Fruit fly (Drosophila melanogaster) whole organism, pupa: ENCODE results near the gene Psf2.

Source experiments
- CG10348 ChIP-seq: fragments of 200-800 bp; sonication (Bioruptor generic); IDR thresholded peaks from 2 replicates; pipeline ENCODE4 v1.3.6; 2022; ENCODE audit warnings: missing biosample characterization, missing genetic modification characterization
- CG12605 ChIP-seq: fragments of 200-800 bp; sonication (Bioruptor generic); IDR thresholded peaks from 2 replicates; pipeline ENCODE4 v1.3.6; 2022; ENCODE audit warnings: missing biosample characterization, missing genetic modification characterization
- CG13204 ChIP-seq: fragments of 200-800 bp; sonication (Bioruptor generic); optimal IDR thresholded peaks from 2 replicates; lab custom pipeline; 2018; ENCODE audit warnings: missing biosample characterization, mild to moderate bottlenecking, missing genetic modification characterization, moderate library complexity
- CG14655 ChIP-seq: fragments of 200-800 bp; sonication (Bioruptor generic); optimal IDR thresholded peaks from 3 replicates; lab custom pipeline; 2017; ENCODE audit warnings: mild to moderate bottlenecking, missing biosample characterization, missing genetic modification reagents, missing genetic modification characterization
- CG15710 ChIP-seq: fragments of 200-800 bp; sonication (Bioruptor generic); optimal IDR thresholded peaks from 2 replicates; lab custom pipeline; 2018; ENCODE audit warnings: missing biosample characterization, mild to moderate bottlenecking, missing genetic modification characterization, moderate library complexity
- CG17806 ChIP-seq: fragments of 200-800 bp; sonication (Bioruptor generic); optimal IDR thresholded peaks from 2 replicates; lab custom pipeline; 2018; ENCODE audit warnings: missing biosample characterization, mild to moderate bottlenecking, missing genetic modification characterization, moderate library complexity
- CG32121 ChIP-seq: fragments of 200-800 bp; sonication (Bioruptor generic); IDR thresholded peaks from 2 replicates; pipeline ENCODE4 v1.3.6; 2022; ENCODE audit warnings: missing biosample characterization, missing genetic modification characterization
- CG34367 ChIP-seq: fragments of 200-800 bp; sonication (Bioruptor generic); optimal IDR thresholded peaks from 2 replicates; lab custom pipeline; 2018; ENCODE audit warnings: missing biosample characterization, mild to moderate bottlenecking, missing genetic modification characterization
- CG4496 ChIP-seq: fragments of 200-800 bp; sonication (Bioruptor generic); IDR thresholded peaks from 3 replicates; pipeline ENCODE4 v1.3.6; 2022; ENCODE audit warnings: missing biosample characterization, missing genetic modification characterization
- CG8159 ChIP-seq: fragments of 200-800 bp; sonication (Bioruptor generic); optimal IDR thresholded peaks from 3 replicates; lab custom pipeline; 2018; ENCODE audit warnings: missing biosample characterization, mild to moderate bottlenecking, missing genetic modification characterization, moderate library complexity
- CG8301 ChIP-seq: fragments of 200-800 bp; sonication (Bioruptor generic); optimal IDR thresholded peaks from 2 replicates; lab custom pipeline; 2018; ENCODE audit warnings: missing biosample characterization, mild to moderate bottlenecking, missing genetic modification characterization
- CG9948 ChIP-seq: fragments of 200-800 bp; sonication (Bioruptor generic); optimal IDR thresholded peaks from 2 replicates; lab custom pipeline; 2018; ENCODE audit warnings: missing biosample characterization, mild to moderate bottlenecking, missing genetic modification characterization, moderate library complexity
- D1 ChIP-seq: fragments of 200-800 bp; sonication (Bioruptor generic); optimal IDR thresholded peaks from 2 replicates; lab custom pipeline; 2018; ENCODE audit warnings: missing biosample characterization, mild to moderate bottlenecking, missing genetic modification characterization, moderate library complexity
- EcR ChIP-seq: fragments of 200-800 bp; sonication (Bioruptor generic); optimal IDR thresholded peaks from 3 replicates; lab custom pipeline; 2019; ENCODE audit warnings: missing biosample characterization, missing genetic modification characterization, mild to moderate bottlenecking, moderate library complexity, missing genetic modification reagents
- Ets98B ChIP-seq: fragments of 200-800 bp; sonication (Bioruptor generic); IDR thresholded peaks from 2 replicates; pipeline ENCODE4 v1.3.6; 2022; ENCODE audit warnings: missing biosample characterization, missing genetic modification characterization
- Pif1A ChIP-seq: fragments of 200-800 bp; sonication (Bioruptor generic); optimal IDR thresholded peaks from 3 replicates; lab custom pipeline; 2016; ENCODE audit warnings: missing biosample characterization, missing genetic modification characterization
- Pif1B ChIP-seq: fragments of 200-800 bp; sonication (Bioruptor generic); optimal IDR thresholded peaks from 3 replicates; lab custom pipeline; 2016; ENCODE audit warnings: missing biosample characterization, missing genetic modification characterization
- Snoo ChIP-seq: fragments of 200-800 bp; sonication (Bioruptor generic); optimal IDR thresholded peaks from 3 replicates; lab custom pipeline; 2017; ENCODE audit warnings: missing biosample characterization, mild to moderate bottlenecking, missing genetic modification characterization, inconsistent platforms
- fd96Ca ChIP-seq: fragments of 200-800 bp; sonication (Bioruptor generic); IDR thresholded peaks from 3 replicates; pipeline ENCODE4 v1.3.6; 2022; ENCODE audit warnings: missing biosample characterization, missing genetic modification characterization
- gl ChIP-seq: fragments of 200-800 bp; sonication (Bioruptor generic); optimal IDR thresholded peaks from 2 replicates; lab custom pipeline; 2018; ENCODE audit warnings: missing biosample characterization, mild to moderate bottlenecking, missing genetic modification characterization
- rn ChIP-seq: fragments of 200-800 bp; sonication (Bioruptor generic); IDR thresholded peaks from 2 replicates; pipeline ENCODE4 v1.3.6; 2022; ENCODE audit warnings: missing biosample characterization, missing genetic modification characterization

Psf2 gene

dm6 chr2L:4361438-4361975 lies 25.6 kb downstream of the Psf2 start, which contains the start of gene Traf4:
Gene Traf4, plus strand, starts transcription at chr2L:4361925.
- TF ChIP-seq EcR (GFP tag; lab: Kevin White, UChicago) (peak; percentile 12), CG32121 (GFP tag; lab: Robert Waterston, UW) (no peak), CG34367 (tag; lab: Kevin White, UChicago) (peak; percentile 48), CG4496 (peak; percentile 65; the same call in 1 of the 3 replicates), Ets98B (peak; percentile 46), CG10348 (GFP tag; lab: Robert Waterston, UW) (no peak), fd96Ca (peak; percentile 72; the same call in 2 of the 3 replicates), rn (GFP tag; lab: Robert Waterston, UW) (peak; percentile 41; the same call in 1 of the 2 replicates), CG14655 (GFP tag; lab: Kevin White, UChicago) (peak; percentile 75), CG8159 (peak; percentile 60), CG13204 (GFP tag; lab: Kevin White, UChicago) (peak; percentile 20), Snoo (peak; percentile 32), CG15710 (tag; lab: Kevin White, UChicago) (peak; percentile 60), D1 (tag; lab: Kevin White, UChicago) (no peak), gl (tag; lab: Kevin White, UChicago) (peak; percentile 44), CG8301 (tag; lab: Kevin White, UChicago) (peak; percentile 51), Pif1B (GFP tag; lab: Kevin White, UChicago) (no peak), Pif1A (GFP tag; lab: Kevin White, UChicago) (peak; percentile 40), CG17806 (tag; lab: Kevin White, UChicago) (peak; percentile 60), CG12605 (GFP tag; lab: Robert Waterston, UW) (0 out of 2 replicates have a peak, but pooled peaks have one; percentile 23), CG9948 (tag; lab: Kevin White, UChicago) (peak; percentile 58)

dm6 chr2L:4360882-4361281 lies 26.3 kb downstream of the Psf2 start:
- 0 out of 2 replicates have a peak, but pooled peaks have one; percentile 6 for TF ChIP-seq rn (GFP tag; lab: Robert Waterston, UW)
- no peak for TF ChIP-seq D1 (tag; lab: Kevin White, UChicago)
- TF ChIP-seq Snoo, result no peak
- TF ChIP-seq CG17806 (tag; lab: Kevin White, UChicago), result peak; percentile 18
- TF ChIP-seq CG4496, result no peak
- 0 out of 2 replicates have a peak, but pooled peaks have one; percentile 18 for TF ChIP-seq CG10348 (GFP tag; lab: Robert Waterston, UW)
- no peak for TF ChIP-seq EcR (GFP tag; lab: Kevin White, UChicago)
- no peak for TF ChIP-seq CG34367 (tag; lab: Kevin White, UChicago)
- no peak for TF ChIP-seq Pif1B (GFP tag; lab: Kevin White, UChicago)
- peak; percentile 24 for TF ChIP-seq CG9948 (tag; lab: Kevin White, UChicago)
- peak; percentile 41 for TF ChIP-seq CG15710 (tag; lab: Kevin White, UChicago)
- TF ChIP-seq gl (tag; lab: Kevin White, UChicago), result no peak
- TF ChIP-seq CG8301 (tag; lab: Kevin White, UChicago), result no peak
- peak; percentile 47 for TF ChIP-seq CG8159

DNA sequence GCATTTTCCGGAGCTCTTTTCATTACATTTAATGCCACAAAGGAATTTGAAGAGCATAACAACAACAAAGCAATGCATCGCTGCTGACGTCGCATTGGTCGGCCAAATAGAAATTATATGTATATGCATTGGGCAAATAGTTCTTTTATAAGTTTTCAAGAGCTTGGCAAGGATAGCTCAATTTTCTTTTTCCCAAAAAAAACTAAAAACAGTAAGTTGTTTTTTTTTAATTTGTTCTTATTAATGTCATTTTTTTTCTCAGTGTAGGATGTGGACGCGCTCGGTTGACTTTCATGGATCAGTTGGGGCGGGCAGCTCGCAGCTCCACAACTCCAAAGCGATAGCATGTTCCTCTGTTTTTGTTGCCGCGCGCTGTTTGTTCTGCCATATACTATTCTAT lies 28.0 kb downstream of the Psf2 start:
- TF ChIP-seq fd96Ca, result peak; percentile 66
- peak; percentile 1 for TF ChIP-seq CG8159
- 0 out of 2 replicates have a peak, but pooled peaks have one; percentile 3 for TF ChIP-seq rn (GFP tag; lab: Robert Waterston, UW)
- peak; percentile 5 for TF ChIP-seq CG9948 (tag; lab: Kevin White, UChicago)
- no peak for TF ChIP-seq Pif1B (GFP tag; lab: Kevin White, UChicago)
- peak; percentile 58; the same call in 2 of the 3 replicates for TF ChIP-seq CG4496
- TF ChIP-seq CG32121 (GFP tag; lab: Robert Waterston, UW), result no peak; the same call in 1 of the 2 replicates
- TF ChIP-seq CG15710 (tag; lab: Kevin White, UChicago), result no peak
- peak; percentile 27 for TF ChIP-seq CG17806 (tag; lab: Kevin White, UChicago)
- TF ChIP-seq CG34367 (tag; lab: Kevin White, UChicago), result no peak
- TF ChIP-seq Pif1A (GFP tag; lab: Kevin White, UChicago), result peak; percentile 68
- peak; percentile 26; the same call in 1 of the 2 replicates for TF ChIP-seq Ets98B
- no peak for TF ChIP-seq gl (tag; lab: Kevin White, UChicago)
- peak; percentile 52 for TF ChIP-seq CG12605 (GFP tag; lab: Robert Waterston, UW)
- TF ChIP-seq Snoo, result no peak
- peak; percentile 50 for TF ChIP-seq CG8301 (tag; lab: Kevin White, UChicago)
- peak; percentile 64 for TF ChIP-seq CG14655 (GFP tag; lab: Kevin White, UChicago)
- TF ChIP-seq, all 21 proteins: peak for 11

dm6 chr2L:4355066-4355465 lies 32.1 kb downstream of the Psf2 start:
- TF ChIP-seq EcR (GFP tag; lab: Kevin White, UChicago), result peak; percentile 93
- no peak for TF ChIP-seq D1 (tag; lab: Kevin White, UChicago)

dm6 chr2L:4352675-4353074 lies 34.5 kb downstream of the Psf2 start, which contains the start of gene CG15429:
Gene CG15429, plus strand, starts transcription at chr2L:4352975.
- TF ChIP-seq CG32121 (GFP tag; lab: Robert Waterston, UW) (no peak), Snoo (no peak), CG13204 (GFP tag; lab: Kevin White, UChicago) (no peak), CG12605 (GFP tag; lab: Robert Waterston, UW) (no peak), rn (GFP tag; lab: Robert Waterston, UW) (no peak), CG4496 (no peak)
